In genomic region chrV:16342258-16342618, ce11 we compare ENCODE assay signal across 6 worm cellular contexts.
TF ChIP-seq lines count a peak whose summit lies in the region.

Gene nhr-193, plus strand, starts transcription at chrV:16342308.

TF ChIP-seq in whole organism, L1 larva, 84 proteins besides CTCF, POLR2A, EP300 and RAD21:
- TF ChIP-seq lin-35 (GFP tag; optimal IDR thresholded peaks at IDR 0.05; lab: Kevin White, UChicago) (peak in 1 of 2 experiments; percentile 37), elt-2 (tag; optimal IDR thresholded peaks at IDR 0.05; lab: Kevin White, UChicago) (peak; percentile 48), nhr-20 (tag; optimal IDR thresholded peaks at IDR 0.05; lab: Kevin White, UChicago) (peak; percentile 40), egl-13 (tag; optimal IDR thresholded peaks at IDR 0.05; lab: Kevin White, UChicago) (no peak)
TF ChIP-seq in whole organism, L1 larva: peak in this region for 3.

TF ChIP-seq in whole organism, L2 larva, 48 proteins besides CTCF, POLR2A, EP300 and RAD21:
- TF ChIP-seq crh-2 (tag; optimal IDR thresholded peaks at IDR 0.05; lab: Kevin White, UChicago) (peak; percentile 15), fos-1 (tag; optimal IDR thresholded peaks at IDR 0.05; lab: Kevin White, UChicago) (peak; percentile 8), sma-9 (GFP tag; optimal IDR thresholded peaks at IDR 0.05; lab: Kevin White, UChicago) (peak; percentile 48), sma-9 (tag; optimal IDR thresholded peaks at IDR 0.05; lab: Kevin White, UChicago) (no peak), mbf-1 (tag; optimal IDR thresholded peaks at IDR 0.05; lab: Kevin White, UChicago) (no peak)

TF ChIP-seq in whole organism, L3 larva, 47 proteins besides CTCF, POLR2A, EP300 and RAD21:
- TF ChIP-seq hmg-11 (tag; optimal IDR thresholded peaks at IDR 0.05; lab: Kevin White, UChicago) (no peak), elt-2 (tag; optimal IDR thresholded peaks at IDR 0.05; lab: Kevin White, UChicago) (peak; percentile 74), ZK546.5 (tag; optimal IDR thresholded peaks at IDR 0.05; lab: Kevin White, UChicago) (no peak), pqm-1 (tag; optimal IDR thresholded peaks at IDR 0.05; lab: Kevin White, UChicago) (peak; percentile 88), nfya-1 (tag; optimal IDR thresholded peaks at IDR 0.05; lab: Kevin White, UChicago; ENCODE audit: insufficient read depth) (no peak), egl-5 (tag; optimal IDR thresholded peaks at IDR 0.05; lab: Kevin White, UChicago) (no peak), jun-1 (tag; optimal IDR thresholded peaks at IDR 0.05; lab: Kevin White, UChicago) (peak; percentile 6), lsy-12 (tag; optimal IDR thresholded peaks at IDR 0.05; lab: Kevin White, UChicago) (no peak), sea-2 (GFP tag; optimal IDR thresholded peaks at IDR 0.05; lab: Kevin White, UChicago) (no peak)

TF ChIP-seq in whole organism, L4 larva, 104 proteins besides CTCF, POLR2A, EP300 and RAD21:
- TF ChIP-seq daf-16 (GFP tag; optimal IDR thresholded peaks at IDR 0.05; lab: Kevin White, UChicago) (no peak), daf-16 (tag; optimal IDR thresholded peaks at IDR 0.05; lab: Kevin White, UChicago) (peak; percentile 39), nhr-28 (tag; optimal IDR thresholded peaks at IDR 0.05; lab: Kevin White, UChicago) (peak; percentile 54), zip-2 (tag; optimal IDR thresholded peaks at IDR 0.05; lab: Kevin White, UChicago) (no peak), pqm-1 (tag; optimal IDR thresholded peaks at IDR 0.05; lab: Kevin White, UChicago) (peak; percentile 46), hlh-11 (tag; optimal IDR thresholded peaks at IDR 0.05; lab: Kevin White, UChicago) (peak; percentile 63), dve-1 (tag; optimal IDR thresholded peaks at IDR 0.05; lab: Kevin White, UChicago; ENCODE audit: insufficient read depth) (peak; percentile 61), hlh-30 (tag; optimal IDR thresholded peaks at IDR 0.05; lab: Kevin White, UChicago; ENCODE audit: insufficient read depth) (peak; percentile 18), mdl-1 (tag; optimal IDR thresholded peaks at IDR 0.05; lab: Kevin White, UChicago) (peak in 1 of 2 experiments; percentile 39), dmd-6 (GFP tag; IDR thresholded peaks at IDR 0.05; lab: Robert Waterston, UW) (peak; percentile 74), nhr-11 (tag; optimal IDR thresholded peaks at IDR 0.05; lab: Kevin White, UChicago) (no peak), aha-1 (tag; lab: Kevin White, UChicago) (no peak), fos-1 (tag; optimal IDR thresholded peaks at IDR 0.05; lab: Kevin White, UChicago) (no peak), nhr-77 (tag; optimal IDR thresholded peaks at IDR 0.05; lab: Kevin White, UChicago) (peak; percentile 1), Y48G9A.11 (GFP tag; IDR thresholded peaks at IDR 0.05; lab: Robert Waterston, UW) (no peak), dmd-9 (GFP tag; IDR thresholded peaks at IDR 0.05; lab: Robert Waterston, UW) (no peak)
TF ChIP-seq in whole organism, L4 larva: peak in this region for 9.

TF ChIP-seq in whole organism, late embryonic, 69 proteins besides CTCF, POLR2A, EP300 and RAD21:
- no peak for TF ChIP-seq npax-4 (tag; optimal IDR thresholded peaks at IDR 0.05; lab: Kevin White, UChicago)
- peak; percentile 22 for TF ChIP-seq elt-2 (tag; optimal IDR thresholded peaks at IDR 0.05; lab: Kevin White, UChicago)
- no peak for TF ChIP-seq pqm-1 (tag; optimal IDR thresholded peaks at IDR 0.05; lab: Kevin White, UChicago)
- TF ChIP-seq ama-1 (optimal IDR thresholded peaks at IDR 0.05; lab: Kevin White, UChicago) = no peak

TF ChIP-seq in whole organism, young adult, 124 proteins besides CTCF, POLR2A, EP300 and RAD21:
- TF ChIP-seq nhr-80 (tag; optimal IDR thresholded peaks at IDR 0.05; lab: Kevin White, UChicago) (peak; percentile 24), ceh-40 (GFP tag; IDR thresholded peaks at IDR 0.05; lab: Robert Waterston, UW) (no peak)
